Fruit fly (Drosophila melanogaster) whole organism, embryonic: Measurements from ENCODE around the gene SC35.

ENCODE experiments used
- Asciz ChIP-seq: fragments of 200-800 bp; sonication (Bioruptor generic); optimal IDR thresholded peaks from 2 replicates; lab custom pipeline; 2017; ENCODE audit warnings: missing biosample characterization, mild to moderate bottlenecking, missing genetic modification characterization, missing genetic modification reagents
- B-H2 ChIP-seq: fragments of 200-800 bp; sonication (Bioruptor generic); optimal IDR thresholded peaks from 2 replicates; lab custom pipeline; 2018; ENCODE audit warnings: missing biosample characterization, mild to moderate bottlenecking, missing genetic modification characterization
- CG10462 ChIP-seq: fragments of 200-800 bp; sonication (Bioruptor generic); optimal IDR thresholded peaks from 2 replicates; lab custom pipeline; 2016; ENCODE audit warnings: missing biosample characterization, missing genetic modification characterization
- CG10543 ChIP-seq: fragments of 200-800 bp; sonication (Bioruptor generic); optimal IDR thresholded peaks from 3 replicates; lab custom pipeline; 2017; ENCODE audit warnings: missing biosample characterization, mild to moderate bottlenecking, missing genetic modification characterization, moderate library complexity
- CG10654 ChIP-seq: fragments of 200-800 bp; sonication (Bioruptor generic); optimal IDR thresholded peaks from 2 replicates; lab custom pipeline; 2016; ENCODE audit warnings: missing biosample characterization, missing genetic modification characterization
- CG12155 ChIP-seq: fragments of 200-800 bp; sonication (Bioruptor generic); optimal IDR thresholded peaks from 3 replicates; lab custom pipeline; 2016; ENCODE audit warnings: missing biosample characterization, missing genetic modification characterization
- CG12769 ChIP-seq: fragments of 200-800 bp; sonication (Bioruptor generic); optimal IDR thresholded peaks from 2 replicates; lab custom pipeline; 2019; ENCODE audit warnings: missing biosample characterization, mild to moderate bottlenecking, missing genetic modification characterization, moderate library complexity
- CG13894 ChIP-seq: fragments of 200-800 bp; sonication (Bioruptor generic); optimal IDR thresholded peaks from 3 replicates; lab custom pipeline; 2018; ENCODE audit warnings: missing biosample characterization, mild to moderate bottlenecking, missing genetic modification characterization, moderate library complexity
- CG15601 ChIP-seq: fragments of 200-800 bp; sonication (Bioruptor generic); optimal IDR thresholded peaks from 3 replicates; lab custom pipeline; 2019; ENCODE audit warnings: missing biosample characterization, mild to moderate bottlenecking, missing genetic modification characterization, moderate library complexity
- CG16815 ChIP-seq: fragments of 200-800 bp; sonication (Bioruptor generic); optimal IDR thresholded peaks from 3 replicates; lab custom pipeline; 2017; ENCODE audit warnings: missing biosample characterization, mild to moderate bottlenecking, missing genetic modification characterization
- CG18599 ChIP-seq: fragments of 200-800 bp; sonication (Bioruptor generic); optimal IDR thresholded peaks from 3 replicates; lab custom pipeline; 2017; ENCODE audit warnings: missing biosample characterization, missing genetic modification characterization, mild to moderate bottlenecking, moderate library complexity, missing genetic modification reagents
- CG2199 ChIP-seq: fragments of 200-800 bp; sonication (Bioruptor generic); IDR thresholded peaks from 3 replicates; pipeline ENCODE4 v1.3.6; 2022; ENCODE audit warnings: missing biosample characterization, missing genetic modification characterization
- CG32532 ChIP-seq: fragments of 200-800 bp; sonication (Bioruptor generic); IDR thresholded peaks from 2 replicates; pipeline ENCODE4 v1.3.6; 2022; ENCODE audit warnings: missing biosample characterization, missing genetic modification characterization
- CG3281 ChIP-seq: fragments of 200-800 bp; sonication (Bioruptor generic); optimal IDR thresholded peaks from 3 replicates; lab custom pipeline; 2017; ENCODE audit warnings: missing biosample characterization, mild to moderate bottlenecking, missing genetic modification characterization
- CG34376 ChIP-seq: fragments of 200-800 bp; sonication (Bioruptor generic); optimal IDR thresholded peaks from 2 replicates; lab custom pipeline; 2018; ENCODE audit warnings: missing biosample characterization, mild to moderate bottlenecking, missing genetic modification characterization
- CG4282 ChIP-seq: fragments of 200-800 bp; sonication (Bioruptor generic); optimal IDR thresholded peaks from 2 replicates; lab custom pipeline; 2016; ENCODE audit warnings: missing biosample characterization, missing genetic modification characterization
- CG4360 ChIP-seq: fragments of 200-800 bp; sonication (Bioruptor generic); IDR thresholded peaks from 2 replicates; pipeline ENCODE4 v1.3.6; 2022; ENCODE audit warnings: missing biosample characterization, missing genetic modification characterization
- CG5180 ChIP-seq: fragments of 200-800 bp; sonication (Bioruptor generic); optimal IDR thresholded peaks from 3 replicates; lab custom pipeline; 2017; ENCODE audit warnings: missing biosample characterization, missing genetic modification characterization, mild to moderate bottlenecking, moderate library complexity, missing genetic modification reagents
- CG6765 ChIP-seq: fragments of 200-800 bp; sonication (Bioruptor generic); optimal IDR thresholded peaks from 3 replicates; lab custom pipeline; 2017; ENCODE audit warnings: missing biosample characterization, mild to moderate bottlenecking, missing genetic modification characterization
- CG7556 ChIP-seq: fragments of 200-800 bp; sonication (Bioruptor generic); optimal IDR thresholded peaks from 2 replicates; lab custom pipeline; 2017; ENCODE audit warnings: missing biosample characterization, mild to moderate bottlenecking, missing genetic modification characterization
- CG7786 ChIP-seq: fragments of 200-800 bp; sonication (Bioruptor generic); optimal IDR thresholded peaks from 2 replicates; lab custom pipeline; 2016; ENCODE audit warnings: missing biosample characterization, missing genetic modification characterization
- CG7839 ChIP-seq: fragments of 200-800 bp; sonication (Bioruptor generic); optimal IDR thresholded peaks from 3 replicates; lab custom pipeline; 2018; ENCODE audit warnings: missing biosample characterization, mild to moderate bottlenecking, missing genetic modification characterization, moderate library complexity
- CG7928 ChIP-seq: fragments of 200-800 bp; sonication (Bioruptor generic); optimal IDR thresholded peaks from 2 replicates; lab custom pipeline; 2017; ENCODE audit warnings: missing biosample characterization, mild to moderate bottlenecking, missing genetic modification characterization
- Fer1 ChIP-seq: fragments of 200-800 bp; sonication (Bioruptor generic); optimal IDR thresholded peaks from 2 replicates; lab custom pipeline; 2017; ENCODE audit warnings: missing biosample characterization, mild to moderate bottlenecking, missing genetic modification characterization
- GATAe ChIP-seq: fragments of 200-800 bp; sonication (Bioruptor generic); conservative IDR thresholded peaks from 2 replicates; pipeline ENCODE4 v1.3.6; 2022; ENCODE audit warnings: missing biosample characterization, missing genetic modification characterization
- Hmr ChIP-seq: fragments of 200-800 bp; sonication (Bioruptor generic); optimal IDR thresholded peaks from 3 replicates; lab custom pipeline; 2017; ENCODE audit warnings: mild to moderate bottlenecking, missing biosample characterization, missing genetic modification reagents, missing genetic modification characterization
- Med ChIP-seq: fragments of 200-800 bp; sonication (Bioruptor generic); peaks from one replicate; lab custom pipeline; 2016; ENCODE audit warnings: missing biosample characterization, missing genetic modification characterization, mild to moderate bottlenecking, inconsistent platforms, moderate library complexity
- Neu2 ChIP-seq: fragments of 200-800 bp; sonication (Bioruptor generic); optimal IDR thresholded peaks from 3 replicates; lab custom pipeline; 2016; ENCODE audit warnings: missing biosample characterization, missing genetic modification characterization, borderline replicate concordance
- Oli ChIP-seq: fragments of 200-800 bp; sonication (Bioruptor generic); optimal IDR thresholded peaks from 2 replicates; lab custom pipeline; 2018; ENCODE audit warnings: missing biosample characterization, mild to moderate bottlenecking, missing genetic modification characterization, moderate library complexity
- Pdp1 ChIP-seq, 2 experiments: fragments of 200-800 bp; sonication (Bioruptor generic); optimal IDR thresholded peaks; 3 replicates each; lab custom pipeline; 2016; ENCODE audit warnings: missing biosample characterization in 2 of 2, missing genetic modification characterization in 2 of 2, mild to moderate bottlenecking in 1 of 2, moderate library complexity in 1 of 2
- Scr ChIP-seq: fragments of 200-800 bp; sonication (Bioruptor generic); IDR thresholded peaks from 2 replicates; pipeline ENCODE4 v1.3.6; 2022; ENCODE audit warnings: missing biosample characterization, missing genetic modification characterization; ENCODE audit not compliant: partially characterized antibody
- ab ChIP-seq: fragments of 200-800 bp; sonication (Bioruptor generic); optimal IDR thresholded peaks from 2 replicates; lab custom pipeline; 2016; ENCODE audit warnings: missing biosample characterization, missing genetic modification characterization
- cad ChIP-seq: fragments of >200 bp; optimal IDR thresholded peaks from 2 replicates; lab custom pipeline; 2017; ENCODE audit warnings: missing biosample characterization, missing genetic modification characterization
- chif ChIP-seq, 2 experiments: fragments of 200-800 bp; sonication (Bioruptor generic); optimal IDR thresholded peaks; 3 replicates each; lab custom pipeline; 2016; ENCODE audit warnings: missing biosample characterization in 2 of 2, missing genetic modification characterization in 2 of 2
- ci ChIP-seq: fragments of 200-800 bp; sonication (Bioruptor generic); IDR thresholded peaks from 3 replicates; pipeline ENCODE4 v1.3.6; 2022; ENCODE audit warnings: missing biosample characterization, missing genetic modification characterization
- corto ChIP-seq: fragments of 200-800 bp; sonication (Bioruptor generic); optimal IDR thresholded peaks from 2 replicates; lab custom pipeline; 2016; ENCODE audit warnings: missing biosample characterization, mild to moderate bottlenecking, missing genetic modification characterization, moderate library complexity
- cwo ChIP-seq: fragments of 200-800 bp; sonication (Bioruptor generic); optimal IDR thresholded peaks from 3 replicates; lab custom pipeline; 2017; ENCODE audit warnings: missing biosample characterization, missing genetic modification characterization, mild to moderate bottlenecking, moderate library complexity, missing genetic modification reagents
- eve ChIP-seq, 2 experiments: fragments of >200 bp; optimal IDR thresholded peaks; 2 replicates each; lab custom pipeline; 2017; ENCODE audit warnings: missing biosample characterization in 2 of 2, missing genetic modification characterization in 2 of 2
- exex ChIP-seq: fragments of 200-800 bp; sonication (Bioruptor generic); optimal IDR thresholded peaks from 4 replicates; lab custom pipeline; 2018; ENCODE audit warnings: missing biosample characterization, mild to moderate bottlenecking, missing genetic modification characterization, moderate library complexity
- lab ChIP-seq: fragments of 200-800 bp; sonication (Bioruptor generic); optimal IDR thresholded peaks from 3 replicates; lab custom pipeline; 2017; ENCODE audit warnings: missing biosample characterization, missing genetic modification characterization, mild to moderate bottlenecking, moderate library complexity, missing genetic modification reagents
- mirr ChIP-seq: fragments of 200-800 bp; sonication (Bioruptor generic); optimal IDR thresholded peaks from 3 replicates; lab custom pipeline; 2018; ENCODE audit warnings: missing biosample characterization, mild to moderate bottlenecking, missing genetic modification characterization
- nau ChIP-seq: fragments of 200-800 bp; sonication (Bioruptor generic); optimal IDR thresholded peaks from 3 replicates; lab custom pipeline; 2017; ENCODE audit warnings: missing biosample characterization, mild to moderate bottlenecking, missing genetic modification characterization, missing genetic modification reagents
- onecut ChIP-seq: fragments of 200-800 bp; sonication (Bioruptor generic); IDR thresholded peaks from 2 replicates; pipeline ENCODE4 v1.3.6; 2022; ENCODE audit warnings: missing biosample characterization, missing genetic modification characterization
- pnt ChIP-seq: fragments of 200-800 bp; sonication (Bioruptor generic); optimal IDR thresholded peaks from 3 replicates; lab custom pipeline; 2016; ENCODE audit warnings: missing biosample characterization, missing genetic modification characterization
- sug ChIP-seq: fragments of 200-800 bp; optimal IDR thresholded peaks from 2 replicates; lab custom pipeline; 2019; ENCODE audit warnings: missing biosample characterization, mild to moderate bottlenecking, missing genetic modification characterization, moderate library complexity
- zen2 ChIP-seq: fragments of 200-800 bp; sonication (Bioruptor generic); IDR thresholded peaks from 3 replicates; pipeline ENCODE4 v1.3.6; 2022; ENCODE audit warnings: missing biosample characterization, missing genetic modification characterization; ENCODE audit not compliant: partially characterized antibody

SC35 gene

DNA sequence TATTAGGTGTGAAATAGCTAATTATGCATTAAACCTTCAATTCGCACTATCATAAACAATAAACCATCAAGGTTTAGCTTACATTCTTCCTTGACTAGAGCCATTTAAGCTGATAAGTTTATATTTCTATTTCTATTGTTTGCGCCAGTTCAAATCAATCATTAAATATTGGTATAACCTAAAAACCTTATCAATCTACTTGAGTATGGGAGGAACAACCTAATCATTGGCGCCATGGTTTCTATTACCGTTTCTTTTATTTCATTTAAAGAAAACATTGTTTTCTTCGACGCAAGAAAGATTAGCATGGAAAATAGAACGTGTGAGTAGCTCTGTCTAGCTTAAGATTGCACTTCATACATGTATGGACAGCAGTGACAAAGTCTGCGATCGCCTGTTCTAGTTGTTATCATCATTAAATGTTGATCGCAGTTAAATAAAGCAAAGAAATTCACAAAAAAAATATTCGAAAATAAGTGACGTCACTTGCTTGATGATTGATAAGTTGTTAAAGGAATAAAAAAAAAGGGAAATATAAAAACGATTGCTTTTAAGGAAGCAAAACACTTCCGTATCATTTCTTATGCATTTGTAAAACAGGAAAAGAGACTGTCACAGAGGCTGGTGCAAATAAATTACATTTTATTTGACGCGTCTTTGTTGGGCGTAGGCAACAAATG is 39.9 kb upstream of the SC35 start (continued):
- TF ChIP-seq nau (GFP tag; lab: Kevin White, UChicago): peak; percentile 10
- TF ChIP-seq CG15601 (tag; lab: Kevin White, UChicago): peak; percentile 28
- TF ChIP-seq CG4360: no peak
- TF ChIP-seq Scr (GFP tag; lab: Robert Waterston, UW): no peak
- peak in 1 of 2 experiments; percentile 1 for TF ChIP-seq Pdp1 (GFP tag; optimal IDR thresholded peaks at IDR 0.05; lab: Kevin White, UChicago)
- TF ChIP-seq exex (tag; lab: Kevin White, UChicago): peak; percentile 73
- peak; percentile 21 for TF ChIP-seq Asciz (GFP tag; lab: Kevin White, UChicago)
- TF ChIP-seq CG16815 (GFP tag; lab: Kevin White, UChicago): no peak

DNA sequence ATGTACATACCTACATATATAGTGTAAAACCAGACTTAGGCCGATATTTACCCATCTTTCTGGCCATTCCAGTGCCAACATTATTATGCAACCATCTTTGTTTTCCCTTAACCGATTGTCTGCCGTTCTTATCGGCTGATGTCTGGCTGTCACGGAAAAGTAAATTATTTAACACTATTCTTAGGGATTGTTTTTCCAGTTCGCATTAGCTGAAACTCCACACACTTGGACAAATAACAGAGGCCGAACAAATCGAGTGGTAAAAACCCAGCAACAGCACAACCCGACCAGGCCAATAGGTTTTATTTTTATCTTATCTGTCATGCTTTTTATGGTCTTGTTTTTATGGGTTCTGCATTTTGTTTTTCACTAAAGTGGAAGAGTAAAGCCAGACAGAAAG is 39.1 kb upstream of the SC35 start:
- peak; percentile 12 for TF ChIP-seq CG34376 (GFP tag; lab: Kevin White, UChicago)
- no peak for TF ChIP-seq CG4282 (GFP tag; lab: Kevin White, UChicago)
- peak; percentile 33 for TF ChIP-seq sug
- no peak for TF ChIP-seq CG7786 (GFP tag; lab: Kevin White, UChicago)
- no peak for TF ChIP-seq corto (GFP tag; lab: Kevin White, UChicago)
- peak; percentile 34 for TF ChIP-seq CG18599 (GFP tag; lab: Kevin White, UChicago)
- no peak for TF ChIP-seq CG10462 (GFP tag; lab: Kevin White, UChicago)
- TF ChIP-seq zen2 (GFP tag; lab: Robert Waterston, UW): no peak
- peak; percentile 13 for TF ChIP-seq CG7928 (GFP tag; lab: Kevin White, UChicago)
- TF ChIP-seq CG7839 (tag; lab: Kevin White, UChicago): no peak
- peak; percentile 18 for TF ChIP-seq CG6765
- peak; percentile 6 for TF ChIP-seq Fer1 (GFP tag; lab: Kevin White, UChicago)
- TF ChIP-seq cad (GFP tag; lab: Kevin White, UChicago): peak; percentile 18
- peak in 1 of 2 experiments; percentile 41 for TF ChIP-seq eve (GFP tag; optimal IDR thresholded peaks at IDR 0.05; lab: Kevin White, UChicago)
- TF ChIP-seq ab (GFP tag; lab: Kevin White, UChicago): no peak
- 0 out of 2 replicates have a peak, but pooled peaks have one; percentile 16 for TF ChIP-seq GATAe (GFP tag; lab: Robert Waterston, UW)
- TF ChIP-seq CG2199 (GFP tag; lab: Robert Waterston, UW): peak; percentile 85
- peak; percentile 26 for TF ChIP-seq CG13894
- TF ChIP-seq CG10543: peak; percentile 6
- TF ChIP-seq CG32532 (GFP tag; lab: Robert Waterston, UW): 0 out of 2 replicates have a peak, but pooled peaks have one; percentile 11
- TF ChIP-seq cwo (GFP tag; lab: Kevin White, UChicago): peak; percentile 13
- no peak for TF ChIP-seq CG10654 (GFP tag; lab: Kevin White, UChicago)
- no peak for TF ChIP-seq CG12155 (GFP tag; lab: Kevin White, UChicago)
- peak; percentile 25; the same call in 1 of the 3 replicates for TF ChIP-seq ci (GFP tag; lab: Robert Waterston, UW)
- peak; percentile 19 for TF ChIP-seq CG3281
- TF ChIP-seq B-H2 (GFP tag; lab: Kevin White, UChicago): peak; percentile 45
- no peak for TF ChIP-seq Neu2
- peak; percentile 43 for TF ChIP-seq exex (tag; lab: Kevin White, UChicago)
- no peak for TF ChIP-seq CG7556 (GFP tag; lab: Kevin White, UChicago)
- TF ChIP-seq onecut (GFP tag; lab: Robert Waterston, UW): no peak
- TF ChIP-seq Med (GFP tag; lab: Kevin White, UChicago): peak; percentile 66
- TF ChIP-seq Pdp1 (GFP tag; optimal IDR thresholded peaks at IDR 0.05; lab: Kevin White, UChicago): peak in 1 of 2 experiments; percentile 88
- no peak for TF ChIP-seq Oli (tag; lab: Kevin White, UChicago)
- TF ChIP-seq chif (GFP tag; optimal IDR thresholded peaks at IDR 0.05; lab: Kevin White, UChicago): no peak
- peak; percentile 36 for TF ChIP-seq CG12769 (tag; lab: Kevin White, UChicago)
- no peak for TF ChIP-seq pnt (GFP tag; lab: Kevin White, UChicago)
- TF ChIP-seq Hmr (GFP tag; lab: Kevin White, UChicago): peak; percentile 17
- peak; percentile 53 for TF ChIP-seq lab (GFP tag; lab: Kevin White, UChicago)
- TF ChIP-seq CG5180 (GFP tag; lab: Kevin White, UChicago): peak; percentile 4
- peak; percentile 60 for TF ChIP-seq mirr (GFP tag; lab: Kevin White, UChicago)
